Worm (Caenorhabditis elegans): ENCODE results near the gene C44H4.4.

Gene C44H4.4

ce11 chrX:14599245-14599644 lies 10.3 kb upstream of the C44H4.4 start, which contains the start of gene C44H4.6:
TSS of gene C44H4.6 (minus strand) at chrX:14599345.
- TF ChIP-seq ztf-4 (tag; optimal IDR thresholded peaks at IDR 0.05), result no peak
- no peak for TF ChIP-seq sem-4 (tag; optimal IDR thresholded peaks at IDR 0.05)
- no peak for TF ChIP-seq nhr-129 (tag; optimal IDR thresholded peaks at IDR 0.05)
- no peak for TF ChIP-seq ztf-1 (GFP tag; conservative IDR thresholded peaks at IDR 0.05)
- TF ChIP-seq nhr-237 (tag; optimal IDR thresholded peaks at IDR 0.05), result no peak
- no peak for TF ChIP-seq blmp-1 (tag; optimal IDR thresholded peaks at IDR 0.05; ENCODE audit: insufficient read depth)
- no peak for TF ChIP-seq F13H6.1 (tag; optimal IDR thresholded peaks at IDR 0.05)
- no peak for TF ChIP-seq nhr-10 (tag; optimal IDR thresholded peaks at IDR 0.05)
- no peak for TF ChIP-seq unc-39 (tag; optimal IDR thresholded peaks at IDR 0.05)
- no peak for TF ChIP-seq mab-5 (tag; optimal IDR thresholded peaks at IDR 0.05)
- no peak for TF ChIP-seq Y55F3AM.14 (GFP tag; optimal IDR thresholded peaks at IDR 0.05)
- TF ChIP-seq alr-1 (tag; optimal IDR thresholded peaks at IDR 0.05), result no peak
- no peak for TF ChIP-seq ZK546.5 (tag; optimal IDR thresholded peaks at IDR 0.05)
- no peak for TF ChIP-seq mbf-1 (tag; optimal IDR thresholded peaks at IDR 0.05)
- no peak for TF ChIP-seq dmd-4 (tag; optimal IDR thresholded peaks at IDR 0.05)
- no peak for TF ChIP-seq egl-27 (tag; optimal IDR thresholded peaks at IDR 0.05)
- TF ChIP-seq C34F6.9 (tag; optimal IDR thresholded peaks at IDR 0.05), result no peak
- no peak for TF ChIP-seq mdl-1 (tag; optimal IDR thresholded peaks at IDR 0.05)
- TF ChIP-seq ztf-11 (tag; optimal IDR thresholded peaks at IDR 0.05), result no peak
- no peak for TF ChIP-seq ceh-82 (tag; optimal IDR thresholded peaks at IDR 0.05)

DNA sequence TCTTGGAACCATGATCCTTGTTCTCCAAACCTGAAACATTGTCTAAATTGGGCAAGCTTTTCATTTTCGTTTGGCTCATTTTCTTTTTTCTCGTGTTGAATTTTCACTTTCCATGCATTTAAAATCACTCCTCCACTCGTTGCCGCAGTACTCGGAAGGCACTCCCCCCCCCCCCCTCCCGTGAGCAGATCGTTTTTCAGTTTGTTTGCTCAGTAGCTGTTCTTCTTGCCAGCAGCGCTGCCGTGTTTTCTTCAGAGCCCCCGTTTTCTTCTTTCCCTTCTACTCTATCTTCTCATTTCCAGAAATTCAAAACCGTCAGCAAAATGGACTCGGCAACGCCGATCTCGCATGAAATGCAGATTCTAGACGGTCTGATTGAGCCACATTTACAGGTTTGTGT lies 5.9 kb upstream of the C44H4.4 start, which contains the start of gene C44H4.8:
TSS of gene C44H4.8 (plus strand) at position 301 of the 400 bp plus-strand sequence.
- TF ChIP-seq egl-27 (tag; optimal IDR thresholded peaks at IDR 0.05) (no peak), peb-1 (tag; optimal IDR thresholded peaks at IDR 0.05) (no peak), mdl-1 (tag; optimal IDR thresholded peaks at IDR 0.05) (no peak)

- TF ChIP-seq sem-4 (tag; optimal IDR thresholded peaks at IDR 0.05) (peak; percentile 8), aly-2 (tag; optimal IDR thresholded peaks at IDR 0.05) (no peak), peb-1 (tag; optimal IDR thresholded peaks at IDR 0.05) (no peak)
These were observed 4.3 kb upstream of the C44H4.4 start for ce11 chrX:14593206-14593605.

ce11 chrX:14584335-14584734 lies 4.6 kb downstream of the C44H4.4 start:
- TF ChIP-seq nhr-21 (tag; optimal IDR thresholded peaks at IDR 0.05) (peak; percentile 33), skn-1 (tag; optimal IDR thresholded peaks at IDR 0.05) (no peak)

DNA sequence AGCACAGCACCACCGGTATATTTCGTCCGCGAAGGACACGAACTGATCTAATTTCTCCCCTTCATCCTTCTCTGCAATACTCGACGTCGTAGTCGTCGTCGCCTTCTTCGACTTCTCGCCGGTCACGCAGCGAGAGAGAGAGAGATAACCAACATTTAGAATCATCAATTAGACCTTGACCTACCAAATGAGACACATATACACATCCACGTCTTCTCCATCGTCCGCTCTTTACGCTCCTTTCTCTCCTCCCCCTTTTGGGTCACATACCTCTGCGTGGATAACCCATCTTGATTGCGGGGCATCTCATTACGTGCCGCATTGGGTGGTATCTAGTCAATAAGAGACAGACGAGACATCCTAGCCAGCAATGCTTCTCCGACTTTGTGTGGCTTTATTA lies 7.5 kb downstream of the C44H4.4 start, which contains the start of gene sym-1:
TSS of gene sym-1 (plus strand) at position 194 of the 400 bp plus-strand sequence.
- TF ChIP-seq nhr-21 (tag; optimal IDR thresholded peaks at IDR 0.05), result peak; percentile 64
- TF ChIP-seq fos-1 (tag; optimal IDR thresholded peaks at IDR 0.05), result peak; percentile 18
- TF ChIP-seq ceh-82 (tag; optimal IDR thresholded peaks at IDR 0.05), result no peak
- TF ChIP-seq blmp-1 (tag; optimal IDR thresholded peaks at IDR 0.05; ENCODE audit: insufficient read depth), result peak; percentile 37
- TF ChIP-seq sma-9 (GFP tag; optimal IDR thresholded peaks at IDR 0.05), result peak; percentile 62
- no peak for TF ChIP-seq sma-9 (tag; optimal IDR thresholded peaks at IDR 0.05)
- peak in 1 of 2 experiments; percentile 12 for TF ChIP-seq lsy-2 (tag; optimal IDR thresholded peaks at IDR 0.05)
- peak; percentile 2 for TF ChIP-seq nhr-25 (tag; optimal IDR thresholded peaks at IDR 0.05)
- TF ChIP-seq unc-55 (GFP tag; optimal IDR thresholded peaks at IDR 0.05), result no peak
- no peak for TF ChIP-seq peb-1 (tag; optimal IDR thresholded peaks at IDR 0.05)
- no peak for TF ChIP-seq R02D3.7 (tag; optimal IDR thresholded peaks at IDR 0.05)
- peak; percentile 25 for TF ChIP-seq sem-4 (tag; optimal IDR thresholded peaks at IDR 0.05)
- TF ChIP-seq nhr-237 (tag; optimal IDR thresholded peaks at IDR 0.05), result no peak
- peak; percentile 60 for TF ChIP-seq ceh-16 (tag; optimal IDR thresholded peaks at IDR 0.05)
- peak; percentile 22 for TF ChIP-seq elt-1 (tag; optimal IDR thresholded peaks at IDR 0.05)
- TF ChIP-seq sma-3 (GFP tag; optimal IDR thresholded peaks at IDR 0.05), result peak; percentile 7
- no peak for TF ChIP-seq nhr-11 (tag; optimal IDR thresholded peaks at IDR 0.05)
